5 worm cellular contexts compared by ENCODE assay signal in the genomic region with DNA sequence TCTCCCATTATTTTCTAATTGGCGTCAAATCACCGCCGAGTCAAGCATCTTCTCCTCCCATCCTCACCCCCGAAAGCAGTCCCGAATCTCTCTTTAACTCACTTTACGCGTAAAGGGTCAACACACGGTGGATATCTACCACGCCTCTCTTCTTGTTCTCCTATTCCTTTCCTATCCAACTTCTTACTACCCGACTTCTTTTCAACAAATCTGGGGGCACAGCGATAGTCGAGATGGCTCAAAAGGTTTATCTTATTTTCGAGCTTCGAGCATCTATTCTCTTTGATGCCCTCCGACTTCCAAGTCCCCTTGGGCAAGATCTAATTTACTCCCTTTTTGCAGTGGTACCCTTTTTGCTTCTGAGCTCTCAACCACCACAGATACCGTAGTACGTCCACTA.
TF ChIP-seq lines count a peak whose summit lies in the region.

No protein-coding gene starts in this region.

TF ChIP-seq in whole organism, L1 larva, 84 proteins besides CTCF, POLR2A, EP300 and RAD21:
- TF ChIP-seq ceh-82 (tag; optimal IDR thresholded peaks at IDR 0.05; lab: Kevin White, UChicago) (no peak), egl-13 (tag; optimal IDR thresholded peaks at IDR 0.05; lab: Kevin White, UChicago) (no peak), fkh-10 (GFP tag; optimal IDR thresholded peaks at IDR 0.05; lab: Kevin White, UChicago) (peak; percentile 74), efl-1 (optimal IDR thresholded peaks at IDR 0.05; lab: Kevin White, UChicago) (no peak), efl-1 (GFP tag; optimal IDR thresholded peaks at IDR 0.05 in 1 of 2; lab: Kevin White, UChicago) (peak in 1 of 2 experiments; percentile 15), efl-3 (GFP tag; optimal IDR thresholded peaks at IDR 0.05; lab: Kevin White, UChicago) (no peak), nhr-237 (tag; optimal IDR thresholded peaks at IDR 0.05; lab: Kevin White, UChicago) (no peak), hpl-2 (GFP tag; optimal IDR thresholded peaks at IDR 0.05; lab: Kevin White, UChicago) (no peak), nhr-71 (tag; optimal IDR thresholded peaks at IDR 0.05; lab: Kevin White, UChicago) (no peak), unc-86 (tag; optimal IDR thresholded peaks at IDR 0.05; lab: Kevin White, UChicago) (no peak), sox-4 (tag; optimal IDR thresholded peaks at IDR 0.05; lab: Kevin White, UChicago) (no peak), nhr-20 (tag; optimal IDR thresholded peaks at IDR 0.05; lab: Kevin White, UChicago) (no peak), jun-1 (tag; optimal IDR thresholded peaks at IDR 0.05; lab: Kevin White, UChicago) (no peak), hlh-4 (tag; optimal IDR thresholded peaks at IDR 0.05; lab: Kevin White, UChicago) (no peak), snu-23 (GFP tag; optimal IDR thresholded peaks at IDR 0.05; lab: Kevin White, UChicago) (no peak), skn-1 (tag; optimal IDR thresholded peaks at IDR 0.05; lab: Kevin White, UChicago) (no peak), elt-2 (tag; optimal IDR thresholded peaks at IDR 0.05; lab: Kevin White, UChicago) (no peak)

TF ChIP-seq in whole organism, L3 larva, 47 proteins besides CTCF, POLR2A, EP300 and RAD21:
- TF ChIP-seq lin-15B (tag; optimal IDR thresholded peaks at IDR 0.05; lab: Kevin White, UChicago): no peak
- TF ChIP-seq fkh-10 (GFP tag; optimal IDR thresholded peaks at IDR 0.05; lab: Kevin White, UChicago): peak; percentile 32
- no peak for TF ChIP-seq R02D3.7 (tag; optimal IDR thresholded peaks at IDR 0.05; lab: Kevin White, UChicago)
- TF ChIP-seq lsy-12 (tag; optimal IDR thresholded peaks at IDR 0.05; lab: Kevin White, UChicago): no peak
- no peak for TF ChIP-seq mdl-1 (tag; optimal IDR thresholded peaks at IDR 0.05; lab: Kevin White, UChicago)
- no peak for TF ChIP-seq nhr-67 (tag; optimal IDR thresholded peaks at IDR 0.05; lab: Kevin White, UChicago)
- no peak for TF ChIP-seq nhr-23 (tag; optimal IDR thresholded peaks at IDR 0.05; lab: Kevin White, UChicago)
- no peak for TF ChIP-seq nhr-28 (tag; optimal IDR thresholded peaks at IDR 0.05; lab: Kevin White, UChicago)

TF ChIP-seq in whole organism, L4 larva, 104 proteins besides CTCF, POLR2A, EP300 and RAD21:
- TF ChIP-seq fkh-10 (GFP tag; optimal IDR thresholded peaks at IDR 0.05; lab: Kevin White, UChicago) (peak; percentile 51), lin-15B (tag; optimal IDR thresholded peaks at IDR 0.05; lab: Kevin White, UChicago) (no peak)

TF ChIP-seq in whole organism, late embryonic, 69 proteins besides CTCF, POLR2A, EP300 and RAD21:
- TF ChIP-seq unc-3 (GFP tag; conservative IDR thresholded peaks at IDR 0.05; lab: Robert Waterston, UW) (no peak), unc-3 (tag; optimal IDR thresholded peaks at IDR 0.05; lab: Kevin White, UChicago) (no peak), ceh-48 (tag; optimal IDR thresholded peaks at IDR 0.05; lab: Kevin White, UChicago) (no peak), madf-2 (tag; optimal IDR thresholded peaks at IDR 0.05; lab: Kevin White, UChicago) (no peak), unc-42 (tag; optimal IDR thresholded peaks at IDR 0.05; lab: Kevin White, UChicago) (peak; percentile 76), hlh-6 (tag; optimal IDR thresholded peaks at IDR 0.05; lab: Kevin White, UChicago) (no peak)

TF ChIP-seq in whole organism, mixed stage, embryonic, 35 proteins besides CTCF, POLR2A, EP300 and RAD21:
- no peak for TF ChIP-seq flh-1 (GFP tag; optimal IDR thresholded peaks at IDR 0.05; lab: Kevin White, UChicago)
- peak; percentile 77 for TF ChIP-seq ces-1 (GFP tag; optimal IDR thresholded peaks at IDR 0.05; lab: Kevin White, UChicago)
